Worm (Caenorhabditis elegans): ENCODE results near the gene mnk-1.

DNA sequence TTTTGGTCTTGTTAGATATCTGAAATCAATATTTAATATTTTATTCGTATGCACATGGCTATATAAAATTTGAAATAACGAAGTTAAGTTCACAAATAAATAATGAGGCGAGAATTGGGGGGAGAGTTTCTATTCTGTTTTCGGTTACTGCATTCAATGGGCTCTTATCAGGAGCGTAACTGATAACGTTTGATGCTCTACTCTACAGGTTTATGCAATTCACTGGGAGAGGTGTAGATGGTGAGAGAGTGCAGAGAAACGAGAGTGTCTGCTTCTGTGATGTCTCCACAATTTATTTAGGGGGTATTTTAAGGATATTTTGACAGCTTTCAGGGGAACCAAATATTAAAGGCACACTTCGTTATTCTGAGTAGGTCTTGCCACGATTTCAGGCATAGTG, 39.9 kb upstream of the mnk-1 start, which contains the start of gene C14A4.6:
- TF ChIP-seq Y55F3AM.14 (GFP tag; optimal IDR thresholded peaks at IDR 0.05) (no peak), fos-1 (tag; optimal IDR thresholded peaks at IDR 0.05) (peak; percentile 74), blmp-1 (tag; optimal IDR thresholded peaks at IDR 0.05; ENCODE audit: insufficient read depth) (no peak), nhr-77 (tag; optimal IDR thresholded peaks at IDR 0.05) (no peak), lsy-2 (tag; optimal IDR thresholded peaks at IDR 0.05) (no peak), nhr-6 (tag; optimal IDR thresholded peaks at IDR 0.05) (no peak), skn-1 (tag; optimal IDR thresholded peaks at IDR 0.05) (no peak)

All from whole organism, L2 larva.